Worm (Caenorhabditis elegans): ENCODE data around the gene mua-3.

- no peak for TF ChIP-seq tab-1 (GFP tag; IDR thresholded peaks at IDR 0.05)
- TF ChIP-seq ref-1 (GFP tag; conservative IDR thresholded peaks at IDR 0.05), result no peak
- no peak for TF ChIP-seq cog-1 (tag; optimal IDR thresholded peaks at IDR 0.05)
- no peak for TF ChIP-seq ztf-23 (GFP tag; IDR thresholded peaks at IDR 0.05)
- no peak for TF ChIP-seq ztf-29 (GFP tag; IDR thresholded peaks at IDR 0.05)
- TF ChIP-seq T22C8.4 (GFP tag; IDR thresholded peaks at IDR 0.05), result no peak
Measured at ce11 chrIII:10126375-10126774, 34.1 kb upstream of the mua-3 start.

Data from whole organism, midembryonic.